Fruit fly (Drosophila melanogaster) whole organism, embryonic: Measurements from ENCODE around the gene CG12420.

ENCODE experiments used
- Abd-B ChIP-seq: fragments of 200-800 bp; sonication (Bioruptor generic); optimal IDR thresholded peaks from 2 replicates; lab custom pipeline; 2018; ENCODE audit warnings: missing biosample characterization, mild to moderate bottlenecking, missing genetic modification characterization, moderate library complexity
- Awh ChIP-seq: fragments of 200-800 bp; sonication (Bioruptor generic); IDR thresholded peaks from 2 replicates; pipeline ENCODE4, ENCODE4 v1.3.6; 2022; ENCODE audit warnings: missing biosample characterization, missing genetic modification characterization
- Blimp-1 ChIP-seq: fragments of 200-800 bp; sonication (Bioruptor generic); optimal IDR thresholded peaks from 3 replicates; lab custom pipeline; 2018; ENCODE audit warnings: missing biosample characterization, missing genetic modification characterization, mild to moderate bottlenecking, moderate library complexity, missing genetic modification reagents
- CG10274 ChIP-seq: fragments of 200-800 bp; sonication (Bioruptor generic); optimal IDR thresholded peaks from 3 replicates; lab custom pipeline; 2017; ENCODE audit warnings: missing biosample characterization, mild to moderate bottlenecking, missing genetic modification characterization
- CG10366 ChIP-seq: fragments of 200-800 bp; sonication (Bioruptor generic); IDR thresholded peaks from 2 replicates; pipeline ENCODE4 v1.3.6; 2022; ENCODE audit warnings: missing biosample characterization, missing genetic modification characterization
- CG11456 ChIP-seq: fragments of 200-800 bp; sonication (Bioruptor generic); IDR thresholded peaks from 3 replicates; pipeline ENCODE4 v1.3.6; 2022; ENCODE audit warnings: missing biosample characterization, missing genetic modification characterization
- CG13424 ChIP-seq: fragments of 200-800 bp; sonication (Bioruptor generic); optimal IDR thresholded peaks from 2 replicates; lab custom pipeline; 2019; ENCODE audit warnings: missing biosample characterization, mild to moderate bottlenecking, missing genetic modification characterization, moderate library complexity
- CG14667 ChIP-seq: fragments of 200-800 bp; sonication (Bioruptor generic); IDR thresholded peaks from 2 replicates; pipeline ENCODE4 v1.3.6; 2022; ENCODE audit warnings: missing biosample characterization, missing genetic modification characterization
- CG17612 ChIP-seq: fragments of 200-800 bp; sonication (Bioruptor generic); IDR thresholded peaks from 2 replicates; pipeline ENCODE4 v1.3.6; 2022; ENCODE audit warnings: missing biosample characterization, missing genetic modification characterization
- CG17829 ChIP-seq: fragments of 200-800 bp; optimal IDR thresholded peaks from 2 replicates; lab custom pipeline; 2019; ENCODE audit warnings: missing biosample characterization, mild to moderate bottlenecking, missing genetic modification characterization, moderate library complexity
- CG1792 ChIP-seq: fragments of 200-800 bp; sonication (Bioruptor generic); optimal IDR thresholded peaks from 2 replicates; lab custom pipeline; 2016; ENCODE audit warnings: missing biosample characterization, missing genetic modification characterization
- CG18476 ChIP-seq: fragments of 200-800 bp; sonication (Bioruptor generic); optimal IDR thresholded peaks from 2 replicates; lab custom pipeline; 2016; ENCODE audit warnings: missing biosample characterization, mild to moderate bottlenecking, missing genetic modification characterization
- CG18599 ChIP-seq: fragments of 200-800 bp; sonication (Bioruptor generic); optimal IDR thresholded peaks from 3 replicates; lab custom pipeline; 2017; ENCODE audit warnings: missing biosample characterization, missing genetic modification characterization, mild to moderate bottlenecking, moderate library complexity, missing genetic modification reagents
- CG32767 ChIP-seq: fragments of 200-800 bp; sonication (Bioruptor generic); IDR thresholded peaks from 2 replicates; pipeline ENCODE4 v1.3.6; 2022; ENCODE audit warnings: missing biosample characterization, missing genetic modification characterization
- CG33557 ChIP-seq: fragments of 200-800 bp; sonication (Bioruptor generic); optimal IDR thresholded peaks from 2 replicates; lab custom pipeline; 2019; ENCODE audit warnings: missing biosample characterization, mild to moderate bottlenecking, missing genetic modification characterization, moderate library complexity
- CG3995 ChIP-seq: fragments of 200-800 bp; sonication (Bioruptor generic); optimal IDR thresholded peaks from 3 replicates; lab custom pipeline; 2016; ENCODE audit warnings: missing biosample characterization, missing genetic modification characterization
- CG4328 ChIP-seq: fragments of 200-800 bp; sonication (Bioruptor generic); optimal IDR thresholded peaks from 3 replicates; lab custom pipeline; 2017; ENCODE audit warnings: missing biosample characterization, missing genetic modification reagents, missing genetic modification characterization
- CG6254 ChIP-seq: fragments of 200-800 bp; sonication (Bioruptor generic); optimal IDR thresholded peaks from 3 replicates; lab custom pipeline; 2017; ENCODE audit warnings: mild to moderate bottlenecking, missing biosample characterization, missing genetic modification reagents, missing genetic modification characterization
- CG7271 ChIP-seq: fragments of 200-800 bp; sonication (Bioruptor generic); optimal IDR thresholded peaks from 2 replicates; lab custom pipeline; 2018; ENCODE audit warnings: missing biosample characterization, mild to moderate bottlenecking, missing genetic modification characterization, moderate library complexity
- CG7786 ChIP-seq: fragments of 200-800 bp; sonication (Bioruptor generic); optimal IDR thresholded peaks from 2 replicates; lab custom pipeline; 2016; ENCODE audit warnings: missing biosample characterization, missing genetic modification characterization
- CG7839 ChIP-seq: fragments of 200-800 bp; sonication (Bioruptor generic); optimal IDR thresholded peaks from 3 replicates; lab custom pipeline; 2018; ENCODE audit warnings: missing biosample characterization, mild to moderate bottlenecking, missing genetic modification characterization, moderate library complexity
- CG9797 ChIP-seq: fragments of 200-800 bp; sonication (Bioruptor generic); optimal IDR thresholded peaks from 3 replicates; lab custom pipeline; 2018; ENCODE audit warnings: missing biosample characterization, mild to moderate bottlenecking, missing genetic modification characterization
- Dek ChIP-seq: fragments of 200-800 bp; sonication (Bioruptor generic); optimal IDR thresholded peaks from 3 replicates; lab custom pipeline; 2019; ENCODE audit warnings: missing biosample characterization, mild to moderate bottlenecking, missing genetic modification characterization, moderate library complexity
- Dll ChIP-seq: fragments of 200-800 bp; sonication (Bioruptor generic); IDR thresholded peaks from 4 replicates; pipeline ENCODE4 v1.3.6; 2022; ENCODE audit warnings: missing biosample characterization, missing genetic modification characterization; ENCODE audit not compliant: partially characterized antibody
- E2f1 ChIP-seq: fragments of 200-800 bp; sonication (Bioruptor generic); IDR thresholded peaks from 2 replicates; pipeline ENCODE4 v1.3.6; 2022; ENCODE audit warnings: missing biosample characterization, missing genetic modification characterization
- Ets65A ChIP-seq: fragments of 200-800 bp; sonication (Bioruptor generic); peaks from one replicate; lab custom pipeline; 2016; ENCODE audit warnings: missing biosample characterization, missing genetic modification characterization
- Fer2 ChIP-seq: fragments of 200-800 bp; sonication (Bioruptor generic); optimal IDR thresholded peaks from 2 replicates; lab custom pipeline; 2018; ENCODE audit warnings: missing biosample characterization, mild to moderate bottlenecking, missing genetic modification characterization, moderate library complexity
- Hmr ChIP-seq: fragments of 200-800 bp; sonication (Bioruptor generic); optimal IDR thresholded peaks from 3 replicates; lab custom pipeline; 2017; ENCODE audit warnings: mild to moderate bottlenecking, missing biosample characterization, missing genetic modification reagents, missing genetic modification characterization
- Hr3 ChIP-seq: fragments of 200-800 bp; sonication (Bioruptor generic); optimal IDR thresholded peaks from 3 replicates; lab custom pipeline; 2016; ENCODE audit warnings: missing biosample characterization, missing genetic modification characterization
- MBD-R2 ChIP-seq: fragments of 200-800 bp; sonication (Bioruptor generic); IDR thresholded peaks from 2 replicates; pipeline ENCODE4 v1.3.6; 2022; ENCODE audit warnings: missing biosample characterization, missing genetic modification characterization
- Myb ChIP-seq: fragments of 200-800 bp; sonication (Bioruptor generic); optimal IDR thresholded peaks from 2 replicates; lab custom pipeline; 2016; ENCODE audit warnings: missing biosample characterization, missing genetic modification characterization
- NfI ChIP-seq: fragments of 200-800 bp; sonication (Bioruptor generic); optimal IDR thresholded peaks from 3 replicates; lab custom pipeline; 2018; ENCODE audit warnings: missing biosample characterization, mild to moderate bottlenecking, missing genetic modification characterization, moderate library complexity
- Sin3A ChIP-seq: fragments of >200 bp; optimal IDR thresholded peaks from 2 replicates; lab custom pipeline; 2018
- Six4 ChIP-seq: fragments of 200-800 bp; sonication (Bioruptor generic); optimal IDR thresholded peaks from 2 replicates; lab custom pipeline; 2016; ENCODE audit warnings: missing biosample characterization, missing genetic modification characterization
- Ssrp ChIP-seq: fragments of 200-800 bp; sonication (Bioruptor generic); optimal IDR thresholded peaks from 2 replicates; lab custom pipeline; 2018; ENCODE audit warnings: missing biosample characterization, mild to moderate bottlenecking, missing genetic modification characterization, moderate library complexity
- Xbp1 ChIP-seq: fragments of 200-800 bp; sonication (Bioruptor generic); optimal IDR thresholded peaks from 3 replicates; lab custom pipeline; 2016; ENCODE audit warnings: missing biosample characterization, mild to moderate bottlenecking, missing genetic modification characterization
- ac ChIP-seq: fragments of 200-800 bp; sonication (Bioruptor generic); optimal IDR thresholded peaks from 3 replicates; lab custom pipeline; 2017; ENCODE audit warnings: missing biosample characterization, mild to moderate bottlenecking, missing genetic modification characterization
- crc ChIP-seq: fragments of 200-800 bp; sonication (Bioruptor generic); optimal IDR thresholded peaks from 2 replicates; lab custom pipeline; 2016; ENCODE audit warnings: missing biosample characterization, missing genetic modification characterization
- danr ChIP-seq: fragments of 200-800 bp; sonication (Bioruptor generic); IDR thresholded peaks from 2 replicates; pipeline ENCODE4 v1.3.6; 2022; ENCODE audit warnings: missing biosample characterization, missing genetic modification characterization
- dpn ChIP-seq, 2 experiments: fragments of 200-800 bp; sonication (Bioruptor generic); optimal IDR thresholded peaks; 3 replicates each; lab custom pipeline; 2016; ENCODE audit warnings: missing biosample characterization in 2 of 2, missing genetic modification characterization in 2 of 2
- gsb-n ChIP-seq: fragments of 200-800 bp; sonication (Bioruptor generic); optimal IDR thresholded peaks from 3 replicates; lab custom pipeline; 2018; ENCODE audit warnings: missing biosample characterization, mild to moderate bottlenecking, missing genetic modification characterization
- mam ChIP-seq: fragments of 200-800 bp; sonication (Bioruptor generic); optimal IDR thresholded peaks from 3 replicates; lab custom pipeline; 2016; ENCODE audit warnings: missing biosample characterization, missing genetic modification characterization
- mirr ChIP-seq: fragments of 200-800 bp; sonication (Bioruptor generic); optimal IDR thresholded peaks from 3 replicates; lab custom pipeline; 2018; ENCODE audit warnings: missing biosample characterization, mild to moderate bottlenecking, missing genetic modification characterization
- nerfin-1 ChIP-seq: fragments of 200-800 bp; sonication (Bioruptor generic); optimal IDR thresholded peaks from 3 replicates; lab custom pipeline; 2019; ENCODE audit warnings: missing biosample characterization, mild to moderate bottlenecking, missing genetic modification characterization, moderate library complexity
- pho ChIP-seq: fragments of 200-800 bp; sonication (Bioruptor generic); optimal IDR thresholded peaks from 2 replicates; lab custom pipeline; 2016; ENCODE audit warnings: missing biosample characterization, missing genetic modification characterization
- pzg ChIP-seq: fragments of 200-800 bp; sonication (Bioruptor generic); optimal IDR thresholded peaks from 3 replicates; lab custom pipeline; 2018; ENCODE audit warnings: missing biosample characterization, mild to moderate bottlenecking, missing genetic modification characterization, moderate library complexity
- schlank ChIP-seq: fragments of 200-800 bp; sonication (Bioruptor generic); optimal IDR thresholded peaks from 2 replicates; lab custom pipeline; 2018; ENCODE audit warnings: missing biosample characterization, mild to moderate bottlenecking, missing genetic modification characterization
- slou ChIP-seq: fragments of 200-800 bp; sonication (Bioruptor generic); optimal IDR thresholded peaks from 3 replicates; lab custom pipeline; 2016; ENCODE audit warnings: missing biosample characterization, missing genetic modification characterization
- vvl ChIP-seq: fragments of 200-800 bp; sonication (Bioruptor generic); IDR thresholded peaks from 2 replicates; pipeline ENCODE4 v1.3.6; 2022; ENCODE audit warnings: missing biosample characterization, missing genetic modification characterization
- wdn ChIP-seq: fragments of 200-800 bp; sonication (Bioruptor generic); IDR thresholded peaks from 2 replicates; pipeline ENCODE4 v1.3.6; 2022; ENCODE audit warnings: missing biosample characterization, missing genetic modification characterization
- zfh2 ChIP-seq: fragments of 200-800 bp; sonication (Bioruptor generic); optimal IDR thresholded peaks from 2 replicates; lab custom pipeline; 2016; ENCODE audit warnings: missing biosample characterization, missing genetic modification characterization

The CG12420 gene

DNA sequence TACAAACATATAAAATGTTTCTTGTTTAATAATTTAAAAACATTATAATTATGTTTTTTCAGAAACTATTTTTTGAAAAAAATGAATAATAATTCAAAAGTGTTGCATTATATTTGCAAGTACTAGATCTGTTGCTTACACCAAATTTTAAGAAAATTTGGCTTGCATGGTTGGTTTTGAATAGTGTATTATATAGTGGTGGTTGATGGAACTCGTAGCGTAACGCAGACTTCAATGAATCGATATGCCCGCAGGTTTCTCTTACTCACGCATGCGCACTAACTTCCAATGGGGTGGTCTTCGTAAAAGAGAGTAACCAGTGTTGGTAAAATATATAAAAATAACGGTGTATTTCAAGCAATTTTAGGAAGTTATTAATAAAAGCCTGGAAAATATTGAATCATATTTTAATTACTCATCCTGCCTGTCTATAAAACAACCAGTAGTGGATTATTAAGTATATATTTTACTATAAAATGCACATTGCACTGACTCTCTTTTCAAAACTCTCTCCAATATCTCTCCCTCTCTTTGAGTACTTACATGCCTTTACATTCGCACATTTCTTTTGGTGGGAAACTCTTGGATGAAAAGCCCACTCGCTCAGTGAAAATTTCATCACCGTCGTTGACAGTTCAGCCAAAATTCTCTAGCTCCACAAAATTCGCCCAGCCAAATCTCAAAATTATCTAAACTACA, 32.3 kb upstream of the CG12420 start, which contains the start of gene Syn (continued):
- TF ChIP-seq CG3995 (GFP tag; lab: Kevin White, UChicago) = no peak
- TF ChIP-seq schlank (tag; lab: Kevin White, UChicago) = no peak
- TF ChIP-seq pho (GFP tag; lab: Kevin White, UChicago) = no peak
- no peak for TF ChIP-seq MBD-R2 (GFP tag; lab: Robert Waterston, UW)
- TF ChIP-seq Xbp1 (GFP tag; lab: Kevin White, UChicago) = peak; percentile 10
- TF ChIP-seq CG32767 (GFP tag; lab: Robert Waterston, UW) = no peak
- TF ChIP-seq CG14667 (GFP tag; lab: Robert Waterston, UW) = no peak
- peak; percentile 26 for TF ChIP-seq Hr3 (GFP tag; lab: Kevin White, UChicago)
- TF ChIP-seq ac (GFP tag; lab: Kevin White, UChicago) = no peak
- no peak for TF ChIP-seq CG9797
- TF ChIP-seq CG7786 (GFP tag; lab: Kevin White, UChicago) = no peak
- TF ChIP-seq CG11456 (GFP tag; lab: Robert Waterston, UW) = no peak
- TF ChIP-seq Six4 (GFP tag; lab: Kevin White, UChicago) = no peak
- TF ChIP-seq Abd-B = no peak
- TF ChIP-seq Hmr (GFP tag; lab: Kevin White, UChicago) = peak; percentile 8
- no peak for TF ChIP-seq CG6254 (GFP tag; lab: Kevin White, UChicago)
- no peak for TF ChIP-seq CG7271
- TF ChIP-seq CG13424 (tag; lab: Kevin White, UChicago) = peak; percentile 46
- 0 out of 2 replicates have a peak, but pooled peaks have one; percentile 19 for TF ChIP-seq vvl
- TF ChIP-seq pzg (GFP tag; lab: Kevin White, UChicago) = no peak
- TF ChIP-seq Ets65A = no peak
- no peak for TF ChIP-seq Awh (GFP tag; lab: Robert Waterston, UW)
- no peak for TF ChIP-seq mam (GFP tag; lab: Kevin White, UChicago)
- TF ChIP-seq Sin3A (lab: Kevin White, UChicago) = no peak
- no peak for TF ChIP-seq CG10366 (GFP tag; lab: Robert Waterston, UW)
- peak; percentile 23 for TF ChIP-seq Dek
- no peak for TF ChIP-seq E2f1 (GFP tag; lab: Robert Waterston, UW)
- TF ChIP-seq CG1792 = no peak
- no peak for TF ChIP-seq CG10274 (GFP tag; lab: Kevin White, UChicago)
- no peak for TF ChIP-seq CG4328
- no peak for TF ChIP-seq Fer2 (tag; lab: Kevin White, UChicago)
- no peak for TF ChIP-seq zfh2 (GFP tag; lab: Kevin White, UChicago)
- no peak for TF ChIP-seq wdn (GFP tag; lab: Robert Waterston, UW)
- no peak for TF ChIP-seq CG18476
- no peak for TF ChIP-seq Myb (GFP tag; lab: Kevin White, UChicago)
- no peak for TF ChIP-seq CG33557 (GFP tag; lab: Kevin White, UChicago)
- no peak for TF ChIP-seq dpn (GFP tag; optimal IDR thresholded peaks at IDR 0.05; lab: Kevin White, UChicago)
- TF ChIP-seq CG17612 = no peak
- TF ChIP-seq Dll (GFP tag; lab: Robert Waterston, UW) = no peak
- no peak for TF ChIP-seq CG17829 (tag; lab: Kevin White, UChicago)
- TF ChIP-seq Ssrp = no peak
- no peak for TF ChIP-seq gsb-n
- no peak for TF ChIP-seq Blimp-1 (GFP tag; lab: Kevin White, UChicago)
- peak; percentile 85 for TF ChIP-seq nerfin-1 (tag; lab: Kevin White, UChicago)
- peak; percentile 33 for TF ChIP-seq CG7839 (tag; lab: Kevin White, UChicago)
- TF ChIP-seq CG18599 = peak; percentile 33
- no peak for TF ChIP-seq slou (GFP tag; lab: Kevin White, UChicago)
- no peak for TF ChIP-seq danr (GFP tag; lab: Robert Waterston, UW)
- TF ChIP-seq mirr (GFP tag; lab: Kevin White, UChicago) = no peak
- no peak for TF ChIP-seq NfI
- TF ChIP-seq crc (GFP tag; lab: Kevin White, UChicago) = no peak
